Fruit fly (Drosophila melanogaster) whole organism, larva: ENCODE results near the gene MAGE.
A peak's percentile ranks its signal among the peaks of the same experiment; 100 is the strongest.

Source experiments
- noc ChIP-seq: fragments of 200-800 bp; sonication (Bioruptor generic); optimal IDR thresholded peaks from 3 replicates; lab custom pipeline; 2019; ENCODE audit warnings: missing biosample characterization, mild to moderate bottlenecking, missing genetic modification characterization, moderate library complexity

The MAGE gene

DNA sequence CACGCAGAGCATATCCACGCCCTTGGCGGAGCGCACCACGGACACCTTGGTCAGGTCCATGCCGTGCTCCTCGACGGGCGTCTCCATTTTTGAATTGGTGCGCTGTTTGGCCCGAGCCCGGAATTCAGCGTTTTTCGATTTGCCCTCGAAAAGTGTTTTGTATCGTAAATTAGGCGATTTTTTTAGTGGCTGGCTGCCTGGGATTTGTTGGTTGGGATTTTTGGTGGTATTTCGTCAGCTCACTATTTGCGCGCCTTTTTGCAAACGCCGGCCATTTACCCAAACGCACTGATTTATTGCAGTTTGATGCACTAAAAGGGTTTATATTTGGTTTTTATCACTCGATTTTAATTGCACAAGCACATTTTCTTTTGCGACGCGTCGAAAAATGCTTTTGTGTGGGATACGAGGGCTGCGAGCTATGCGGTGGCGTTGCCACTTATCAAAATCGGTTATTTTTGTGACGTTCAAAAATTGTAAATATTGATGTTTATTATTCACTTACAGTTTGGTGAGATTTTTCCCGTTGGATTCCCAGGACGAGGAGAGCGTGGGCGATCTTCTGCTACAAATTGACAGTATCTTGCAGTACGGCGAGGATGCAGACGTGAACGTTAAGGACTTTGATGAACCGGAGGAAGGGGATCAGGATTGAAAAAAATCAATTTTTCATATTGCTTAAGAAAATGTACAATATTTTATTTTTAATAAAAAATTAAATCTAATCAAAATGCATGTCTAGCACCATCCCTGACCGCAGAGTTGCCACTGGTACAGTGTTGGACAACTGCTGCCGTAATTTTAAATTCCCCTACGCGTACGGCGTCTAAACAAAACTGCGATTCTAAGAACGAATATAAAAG lies 4.2 kb downstream of the MAGE start, which contains the start of the genes gfzf and Sas-4:
TSS of gene gfzf (minus strand) at position 425 of the 863 bp plus-strand sequence.
TSS of gene Sas-4 (plus strand) at position 824 of the 863 bp plus-strand sequence.
- TF ChIP-seq noc (tag; lab: Kevin White, UChicago) = peak; percentile 39

- no peak for TF ChIP-seq noc (tag; lab: Kevin White, UChicago)
Observed at dm6 chr3R:7144245-7144904, 10.6 kb downstream of the MAGE start, which contains the start of the genes CG14610 and CG2656. CG14610 (minus strand) TSS chr3R:7144295. CG2656 (plus strand) TSS chr3R:7144724.

- no peak for TF ChIP-seq noc (tag; lab: Kevin White, UChicago)
Observed at dm6 chr3R:7142580-7142979, 12.4 kb downstream of the MAGE start.

DNA sequence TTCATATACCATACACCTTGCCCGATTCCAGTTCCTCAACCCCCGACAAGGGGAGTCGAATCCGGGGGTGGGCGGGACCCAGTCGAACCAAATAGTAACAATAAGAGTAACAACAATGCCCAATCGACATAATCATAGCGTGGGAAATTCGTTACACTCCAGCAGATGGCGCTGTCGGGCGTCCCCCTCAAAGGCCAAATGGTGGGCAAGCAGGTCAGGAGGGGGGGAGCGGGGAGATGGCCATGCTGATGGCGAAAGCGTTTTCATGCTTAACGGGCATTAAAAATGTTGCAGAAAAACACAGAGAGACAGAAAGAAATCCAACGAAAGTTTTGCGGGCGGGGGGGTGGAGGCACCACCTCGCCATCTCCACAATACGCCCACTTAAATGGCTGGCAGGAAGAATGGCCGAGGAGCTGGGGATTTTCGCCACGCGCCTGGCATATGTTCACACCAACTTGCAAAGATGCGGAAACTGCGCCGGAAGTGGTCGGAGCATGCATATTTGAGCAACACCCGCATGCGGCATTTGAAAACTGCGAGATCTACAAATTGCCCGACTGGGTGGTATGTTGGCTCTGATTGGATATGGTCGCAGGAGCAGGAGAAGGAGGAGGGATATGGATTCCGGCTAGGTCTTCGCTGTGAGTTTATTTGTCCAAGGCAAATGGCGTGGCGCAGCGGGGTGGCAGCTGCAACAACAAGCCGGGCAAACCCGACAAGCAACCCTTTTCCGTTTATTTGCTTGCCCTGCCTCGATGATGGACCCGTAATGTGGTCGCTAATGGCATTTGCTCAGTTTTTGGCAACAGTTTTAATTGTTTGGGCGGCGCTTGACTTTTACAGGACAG lies 15.6 kb downstream of the MAGE start:
- no peak for TF ChIP-seq noc (tag; lab: Kevin White, UChicago)

DNA sequence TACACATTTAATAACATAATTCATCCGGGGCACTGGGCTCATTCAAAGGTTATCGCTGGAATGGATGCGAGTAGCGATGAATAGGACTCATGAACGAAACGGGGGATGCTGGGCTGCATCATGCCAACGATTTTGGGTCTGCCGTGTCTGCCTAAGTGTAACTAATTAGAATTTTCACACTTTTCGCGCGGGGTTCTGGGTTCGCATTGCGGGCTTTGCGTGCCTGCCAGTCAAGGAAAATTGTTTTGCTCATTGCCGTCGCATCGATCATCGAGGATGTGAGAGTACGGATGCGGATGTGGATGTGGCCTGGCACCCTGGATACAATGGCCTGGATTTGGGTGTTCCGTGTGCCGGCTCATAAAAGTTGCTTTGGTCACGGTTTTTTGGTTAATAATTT lies 16.9 kb downstream of the MAGE start:
- no peak for TF ChIP-seq noc (tag; lab: Kevin White, UChicago)

DNA sequence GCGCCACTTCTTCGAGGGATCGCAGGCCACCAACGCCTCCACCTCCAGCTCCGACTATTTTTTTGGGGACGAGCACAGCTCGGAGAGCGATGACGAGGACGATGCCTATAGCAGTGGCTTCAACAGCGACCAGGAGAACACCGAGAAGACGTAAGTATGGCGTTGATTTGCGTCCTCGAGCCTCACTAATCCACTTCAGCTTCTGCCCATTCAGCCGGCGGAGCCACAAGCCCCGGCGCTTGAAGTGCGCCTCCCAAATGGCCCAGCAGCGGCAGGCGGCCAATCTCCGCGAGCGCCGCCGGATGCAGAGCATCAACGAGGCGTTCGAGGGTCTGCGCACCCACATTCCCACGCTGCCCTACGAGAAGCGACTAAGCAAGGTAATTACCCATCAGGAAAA lies 17.8 kb downstream of the MAGE start:
- TF ChIP-seq noc (tag; lab: Kevin White, UChicago) = no peak

- no peak for TF ChIP-seq noc (tag; lab: Kevin White, UChicago)
Observed at dm6 chr3R:7135881-7136280, 19.1 kb downstream of the MAGE start, which contains the start of gene Fer1. Fer1 (plus strand) TSS chr3R:7136206.

DNA sequence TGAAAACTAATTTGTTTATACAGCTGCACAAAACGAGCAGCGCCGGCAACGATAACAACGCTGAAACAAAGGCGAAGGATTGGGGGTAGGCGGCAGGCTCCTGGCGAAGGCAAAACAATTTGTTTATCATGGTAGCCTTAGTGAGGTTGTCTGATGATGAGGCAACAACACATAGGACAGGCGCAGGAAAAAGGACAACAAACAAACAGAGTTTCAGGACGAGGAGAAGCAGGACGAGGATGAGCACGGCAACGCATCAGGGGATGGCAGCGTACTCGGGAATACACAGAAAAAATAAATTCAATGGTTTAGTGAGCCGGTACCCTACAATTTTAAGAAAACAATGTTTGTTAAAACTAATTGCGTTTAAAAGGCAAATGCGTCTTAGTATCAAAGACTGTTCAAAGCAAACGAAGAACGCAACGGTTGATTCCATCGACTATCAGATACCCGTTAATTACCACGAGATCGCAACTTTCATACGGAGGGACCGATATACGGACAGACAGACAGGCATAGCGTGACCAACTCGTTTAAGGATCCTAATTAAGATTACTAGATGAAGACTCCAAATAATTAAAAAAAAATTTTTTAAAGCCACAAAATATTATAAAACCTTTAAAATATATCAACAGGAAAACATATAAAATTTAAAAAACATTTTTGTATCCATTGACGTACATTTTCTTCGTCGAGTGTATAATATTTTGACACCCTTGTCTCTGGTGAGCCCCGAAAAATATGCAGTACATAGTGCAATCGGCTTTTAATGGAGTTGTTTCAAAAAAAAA lies 20.1 kb downstream of the MAGE start:
- no peak for TF ChIP-seq noc (tag; lab: Kevin White, UChicago)

DNA sequence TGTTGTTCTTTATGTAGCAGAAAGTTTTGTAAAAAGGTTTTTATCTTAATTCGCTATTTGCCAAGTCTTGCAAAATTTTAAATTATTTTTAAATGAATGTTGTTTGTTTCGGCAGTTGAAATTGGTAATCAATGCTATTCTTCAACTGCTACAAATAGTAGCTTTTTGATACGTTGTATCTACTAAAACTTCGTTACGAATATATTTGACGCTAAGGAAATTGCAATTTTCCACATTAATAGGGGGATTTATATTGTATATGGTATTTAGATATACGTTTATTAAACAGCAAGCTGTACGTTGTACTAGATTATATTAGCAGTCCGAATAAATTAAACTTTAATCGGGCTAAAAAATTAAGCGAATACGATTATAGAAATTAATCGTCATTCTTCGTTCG lies 23.7 kb downstream of the MAGE start, which contains the start of gene CG31493:
TSS of gene CG31493 (plus strand) at position 301 of the 400 bp plus-strand sequence.
- TF ChIP-seq noc (tag; lab: Kevin White, UChicago) = no peak

dm6 chr3R:7130827-7131226 lies 24.2 kb downstream of the MAGE start:
- TF ChIP-seq noc (tag; lab: Kevin White, UChicago) = no peak

- TF ChIP-seq noc (tag; lab: Kevin White, UChicago) = peak; percentile 80
Observed at dm6 chr3R:7129280-7130069, 25.5 kb downstream of the MAGE start, which contains the start of gene CG31248. CG31248 (plus strand) TSS chr3R:7129320.

DNA sequence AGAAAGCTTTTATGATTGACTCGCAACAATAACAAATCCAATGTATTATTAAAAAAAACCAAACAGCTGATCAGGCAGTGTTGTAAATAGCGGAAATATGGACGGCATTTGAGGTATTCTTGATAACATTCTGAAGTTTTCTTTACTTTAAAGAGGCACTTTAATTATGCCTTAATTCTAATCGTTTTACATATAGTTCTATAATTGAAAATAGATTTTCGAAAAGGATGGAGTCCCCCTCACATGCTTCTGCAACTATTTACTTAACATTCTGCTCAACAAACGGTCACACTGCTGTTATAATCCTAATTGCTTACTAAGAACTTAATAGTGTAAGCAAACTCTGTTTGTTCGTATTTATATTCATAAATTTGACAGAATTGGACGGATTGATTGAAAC lies 27.0 kb downstream of the MAGE start, which contains the start of gene CG10068:
TSS of gene CG10068 (minus strand) at position 62 of the 400 bp plus-strand sequence.
- peak; percentile 84 for TF ChIP-seq noc (tag; lab: Kevin White, UChicago)

- peak; percentile 75 for TF ChIP-seq noc (tag; lab: Kevin White, UChicago)
Observed at dm6 chr3R:7124109-7124639, 30.8 kb downstream of the MAGE start, which contains the start of the genes Alh and CG10098. Alh (minus strand) TSS chr3R:7124185. CG10098 (plus strand) TSS chr3R:7124548.
